Worm (Caenorhabditis elegans): ENCODE measurements around the gene lex-1.
A peak's percentile ranks its signal among the peaks of the same experiment; 100 is the strongest.

Gene lex-1

ce11 chrIV:12086498-12086897 is 7.2 kb downstream of the lex-1 start (continued):
- TF ChIP-seq hlh-30 (tag; optimal IDR thresholded peaks at IDR 0.05; ENCODE audit: insufficient read depth) (peak; percentile 88), arid-1 (GFP tag; conservative IDR thresholded peaks at IDR 0.05) (peak; percentile 94), skn-1 (tag; optimal IDR thresholded peaks at IDR 0.05) (no peak), madf-9 (GFP tag; conservative IDR thresholded peaks at IDR 0.05) (peak; percentile 69; the same call in 1 of the 2 replicates), F26F4.8 (GFP tag; conservative IDR thresholded peaks at IDR 0.05) (peak; percentile 89), lin-38 (GFP tag; IDR thresholded peaks at IDR 0.05) (peak; percentile 88), ceh-44 (GFP tag; IDR thresholded peaks at IDR 0.05) (peak; percentile 59; the same call in 1 of the 2 replicates), nhr-48 (tag; optimal IDR thresholded peaks at IDR 0.05) (peak; percentile 69), lin-29 (GFP tag; IDR thresholded peaks at IDR 0.05) (peak; percentile 82), ZK337.2 (GFP tag; IDR thresholded peaks at IDR 0.05) (peak; percentile 86), ceh-82 (tag; optimal IDR thresholded peaks at IDR 0.05) (no peak), dmd-9 (GFP tag; IDR thresholded peaks at IDR 0.05) (peak; percentile 68; the same call in 1 of the 2 replicates), F44E2.7 (GFP tag; IDR thresholded peaks at IDR 0.05) (peak; percentile 94), lsy-2 (tag; optimal IDR thresholded peaks at IDR 0.05) (peak in 1 of 2 experiments; percentile 61), nhr-6 (tag; optimal IDR thresholded peaks at IDR 0.05) (peak; percentile 91), F49E8.2 (tag; optimal IDR thresholded peaks at IDR 0.05; ENCODE audit: borderline replicate concordance) (peak; percentile 76), php-3 (GFP tag; IDR thresholded peaks at IDR 0.05) (peak; percentile 75), ctbp-1 (GFP tag; IDR thresholded peaks at IDR 0.05) (peak; percentile 92), ZK546.5 (tag; optimal IDR thresholded peaks at IDR 0.05) (no peak), zip-11 (GFP tag; IDR thresholded peaks at IDR 0.05) (peak; percentile 67; the same call in 1 of the 2 replicates), Y5F2A.4 (GFP tag; optimal IDR thresholded peaks at IDR 0.05) (peak; percentile 76), zip-2 (tag; optimal IDR thresholded peaks at IDR 0.05) (peak; percentile 70), sdz-12 (GFP tag; optimal IDR thresholded peaks at IDR 0.05) (peak; percentile 75), mes-2 (tag; optimal IDR thresholded peaks at IDR 0.05; ENCODE audit: poor library complexity, severe bottlenecking) (peak; percentile 89), dmd-8 (GFP tag; IDR thresholded peaks at IDR 0.05) (peak; percentile 92), D1046.2 (GFP tag; IDR thresholded peaks at IDR 0.05) (peak; percentile 92), tra-1 (GFP tag; IDR thresholded peaks at IDR 0.05) (peak; percentile 82), jun-1 (tag; optimal IDR thresholded peaks at IDR 0.05) (peak; percentile 11), lin-1 (GFP tag; IDR thresholded peaks at IDR 0.05) (peak; percentile 64), dpl-1 (GFP tag; optimal IDR thresholded peaks at IDR 0.05) (peak; percentile 48), lin-13 (GFP tag; optimal IDR thresholded peaks at IDR 0.05) (peak; percentile 77), Y105C5A.15 (GFP tag; IDR thresholded peaks at IDR 0.05) (peak; percentile 94), hmg-1.1 (GFP tag; IDR thresholded peaks at IDR 0.05) (peak; percentile 87), ces-1 (GFP tag; optimal IDR thresholded peaks at IDR 0.05) (no peak), T26A8.4 (GFP tag; IDR thresholded peaks at IDR 0.05) (peak; percentile 84), nhr-28 (tag; optimal IDR thresholded peaks at IDR 0.05) (no peak), attf-4 (tag; optimal IDR thresholded peaks at IDR 0.05) (no peak), egl-43 (GFP tag; IDR thresholded peaks at IDR 0.05) (peak; percentile 98), nhr-76 (tag; optimal IDR thresholded peaks at IDR 0.05) (no peak), ceh-20 (GFP tag; IDR thresholded peaks at IDR 0.05) (peak; percentile 86), Y48G9A.11 (GFP tag; IDR thresholded peaks at IDR 0.05) (peak; percentile 86), nhr-111 (GFP tag; optimal IDR thresholded peaks at IDR 0.05) (peak; percentile 81), unc-39 (tag; optimal IDR thresholded peaks at IDR 0.05) (no peak), spr-3 (GFP tag; optimal IDR thresholded peaks at IDR 0.05) (peak; percentile 79), F37D6.2 (tag; optimal IDR thresholded peaks at IDR 0.05) (peak; percentile 61), pha-4 (GFP tag; IDR thresholded peaks at IDR 0.05) (peak; percentile 91), pha-4 (tag; optimal IDR thresholded peaks at IDR 0.05) (no peak), nhr-42 (GFP tag; IDR thresholded peaks at IDR 0.05) (peak; percentile 76; the same call in 1 of the 2 replicates), zfp-2 (tag; optimal IDR thresholded peaks at IDR 0.05) (peak; percentile 60), nhr-25 (tag; optimal IDR thresholded peaks at IDR 0.05; ENCODE audit: borderline replicate concordance, insufficient read depth) (peak; percentile 87), saeg-2 (GFP tag; IDR thresholded peaks at IDR 0.05) (peak; percentile 51; the same call in 1 of the 2 replicates)
